Fruit fly (Drosophila melanogaster): Measurements from ENCODE around the gene Orco.

The Orco gene

dm6 chr3R:5392621-5393020, 19.6 kb downstream of the Orco start, which contains the start of gene kkv:
Gene kkv, minus strand, starts transcription at chr3R:5392866.
- TF ChIP-seq sage (GFP tag; optimal IDR thresholded peaks at IDR 0.05) (no peak), lola (GFP tag; optimal IDR thresholded peaks at IDR 0.05) (no peak), dl (GFP tag; optimal IDR thresholded peaks at IDR 0.05; ENCODE audit: insufficient read depth in 1 of 2, partially characterized antibody in 2 of 2) (peak in 1 of 2 experiments; percentile 1), Jra (GFP tag; optimal IDR thresholded peaks at IDR 0.05) (no peak), Dif (GFP tag; optimal IDR thresholded peaks at IDR 0.05; ENCODE audit: partially characterized antibody) (peak; percentile 31), Vsx2 (GFP tag; optimal IDR thresholded peaks at IDR 0.05; ENCODE audit: partially characterized antibody) (peak; percentile 6), Rel (GFP tag; optimal IDR thresholded peaks at IDR 0.05) (no peak), Rel (tag; optimal IDR thresholded peaks at IDR 0.05) (peak; percentile 14)

dm6 chr3R:5392033-5392432, 20.2 kb downstream of the Orco start:
- TF ChIP-seq N (GFP tag; optimal IDR thresholded peaks at IDR 0.05): no peak
- TF ChIP-seq psq (GFP tag; optimal IDR thresholded peaks at IDR 0.05): no peak
- peak; percentile 10 for TF ChIP-seq Vsx2 (GFP tag; optimal IDR thresholded peaks at IDR 0.05; ENCODE audit: partially characterized antibody)
- no peak for TF ChIP-seq OdsH (GFP tag; optimal IDR thresholded peaks at IDR 0.05)
- TF ChIP-seq Hnf4 (GFP tag; optimal IDR thresholded peaks at IDR 0.05): no peak

- TF ChIP-seq CG32264 (GFP tag; optimal IDR thresholded peaks at IDR 0.05): no peak
- TF ChIP-seq dmrt93B (GFP tag; optimal IDR thresholded peaks at IDR 0.05): no peak
- no peak for TF ChIP-seq N (GFP tag; optimal IDR thresholded peaks at IDR 0.05)
- no peak for TF ChIP-seq ey (GFP tag; optimal IDR thresholded peaks at IDR 0.05)
- TF ChIP-seq OdsH (GFP tag; optimal IDR thresholded peaks at IDR 0.05): no peak
- TF ChIP-seq jim (GFP tag; optimal IDR thresholded peaks at IDR 0.05): no peak
- no peak for TF ChIP-seq foxo (GFP tag; optimal IDR thresholded peaks at IDR 0.05)
- TF ChIP-seq psq (GFP tag; optimal IDR thresholded peaks at IDR 0.05): no peak
- TF ChIP-seq tai (GFP tag; optimal IDR thresholded peaks at IDR 0.05): no peak
- TF ChIP-seq Jra (GFP tag; optimal IDR thresholded peaks at IDR 0.05): no peak
- TF ChIP-seq Mio (GFP tag; optimal IDR thresholded peaks at IDR 0.05): no peak
- TF ChIP-seq Dif (GFP tag; optimal IDR thresholded peaks at IDR 0.05; ENCODE audit: partially characterized antibody): no peak
Measured at dm6 chr3R:5390095-5390663, 22.0 kb downstream of the Orco start.

- TF ChIP-seq woc (GFP tag; optimal IDR thresholded peaks at IDR 0.05): no peak
- TF ChIP-seq foxo (GFP tag; optimal IDR thresholded peaks at IDR 0.05): no peak
- no peak for TF ChIP-seq Myc (optimal IDR thresholded peaks at IDR 0.05)
- no peak for TF ChIP-seq brk (GFP tag; optimal IDR thresholded peaks at IDR 0.05)
- TF ChIP-seq CG32264 (GFP tag; optimal IDR thresholded peaks at IDR 0.05): no peak
- TF ChIP-seq dmrt93B (GFP tag; optimal IDR thresholded peaks at IDR 0.05): no peak
- TF ChIP-seq CrebA (GFP tag; optimal IDR thresholded peaks at IDR 0.05; ENCODE audit: borderline replicate concordance): no peak
- no peak for TF ChIP-seq Rel (GFP tag; optimal IDR thresholded peaks at IDR 0.05)
- no peak for TF ChIP-seq Rel (tag; optimal IDR thresholded peaks at IDR 0.05)
- no peak for TF ChIP-seq Abd-B (GFP tag; optimal IDR thresholded peaks at IDR 0.05)
- no peak for TF ChIP-seq Hr78 (GFP tag; optimal IDR thresholded peaks at IDR 0.05)
- TF ChIP-seq rgr (GFP tag; optimal IDR thresholded peaks at IDR 0.05): no peak
- no peak for TF ChIP-seq Dfd (GFP tag; optimal IDR thresholded peaks at IDR 0.05)
- TF ChIP-seq Jra (GFP tag; optimal IDR thresholded peaks at IDR 0.05): no peak
Measured at dm6 chr3R:5389435-5389834, 22.8 kb downstream of the Orco start.

- TF ChIP-seq rgr (GFP tag; optimal IDR thresholded peaks at IDR 0.05) (no peak), br (GFP tag; optimal IDR thresholded peaks at IDR 0.05) (no peak), Vsx2 (GFP tag; optimal IDR thresholded peaks at IDR 0.05; ENCODE audit: partially characterized antibody) (no peak)
Measured at dm6 chr3R:5389034-5389433, 23.2 kb downstream of the Orco start.

dm6 chr3R:5387996-5388395, 24.2 kb downstream of the Orco start:
- no peak for TF ChIP-seq ey (GFP tag; optimal IDR thresholded peaks at IDR 0.05)
- TF ChIP-seq Hr78 (GFP tag; optimal IDR thresholded peaks at IDR 0.05): no peak
- TF ChIP-seq N (GFP tag; optimal IDR thresholded peaks at IDR 0.05): no peak
- no peak for TF ChIP-seq foxo (GFP tag; optimal IDR thresholded peaks at IDR 0.05)
- no peak for TF ChIP-seq fru (GFP tag; optimal IDR thresholded peaks at IDR 0.05)
- no peak for TF ChIP-seq woc (GFP tag; optimal IDR thresholded peaks at IDR 0.05)
- no peak for TF ChIP-seq OdsH (GFP tag; optimal IDR thresholded peaks at IDR 0.05)
- no peak for TF ChIP-seq brk (GFP tag; optimal IDR thresholded peaks at IDR 0.05)
- no peak for TF ChIP-seq Vsx2 (GFP tag; optimal IDR thresholded peaks at IDR 0.05; ENCODE audit: partially characterized antibody)
- no peak for TF ChIP-seq jim (GFP tag; optimal IDR thresholded peaks at IDR 0.05)
- no peak for TF ChIP-seq Jra (GFP tag; optimal IDR thresholded peaks at IDR 0.05)
- no peak for TF ChIP-seq CG32264 (GFP tag; optimal IDR thresholded peaks at IDR 0.05)
- TF ChIP-seq h (GFP tag; optimal IDR thresholded peaks at IDR 0.05): no peak
- TF ChIP-seq Myc (optimal IDR thresholded peaks at IDR 0.05): no peak
- TF ChIP-seq HLH106 (tag; optimal IDR thresholded peaks at IDR 0.05): no peak
- no peak for TF ChIP-seq sv (GFP tag; optimal IDR thresholded peaks at IDR 0.05)
- no peak for TF ChIP-seq br (GFP tag; optimal IDR thresholded peaks at IDR 0.05)
- TF ChIP-seq Sp1 (GFP tag; optimal IDR thresholded peaks at IDR 0.05): no peak
- TF ChIP-seq Abd-B (GFP tag; optimal IDR thresholded peaks at IDR 0.05): no peak

Data from whole organism, wandering third instar larva.